Fruit fly (Drosophila melanogaster): ENCODE data around the gene Tsen2.

The Tsen2 gene

DNA sequence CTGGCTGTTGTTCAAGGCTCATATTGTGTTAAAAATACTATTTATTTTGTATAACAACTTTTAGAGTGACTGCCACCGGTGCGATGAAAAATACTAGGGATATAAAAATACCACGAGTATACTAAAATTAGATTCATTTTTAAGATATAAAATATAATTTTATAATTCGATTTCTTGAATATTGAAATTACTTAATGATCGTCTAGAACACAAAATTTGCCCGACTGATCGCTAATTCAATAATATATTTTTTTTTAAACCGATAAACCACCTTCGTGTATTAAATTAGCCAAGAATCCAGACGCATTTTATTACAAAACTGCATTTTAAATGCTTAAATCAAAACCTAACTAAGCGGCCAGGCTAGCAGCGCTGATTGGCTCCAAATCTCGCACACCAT lies 1.4 kb downstream of the Tsen2 start, which contains the start of gene CG17996:
Gene CG17996 (minus strand): TSS at position 101 of the 400 bp plus-strand sequence.
- no peak for TF ChIP-seq Ets96B (tag; optimal IDR thresholded peaks at IDR 0.05)
- no peak for TF ChIP-seq CG11294 (GFP tag; IDR thresholded peaks at IDR 0.05)
- no peak for TF ChIP-seq CG11762 (GFP tag; optimal IDR thresholded peaks at IDR 0.05; ENCODE audit: insufficient read depth)
- no peak for TF ChIP-seq Lpt (GFP tag; optimal IDR thresholded peaks at IDR 0.05)
- TF ChIP-seq dac (GFP tag; optimal IDR thresholded peaks at IDR 0.05): no peak
- TF ChIP-seq net (GFP tag; optimal IDR thresholded peaks at IDR 0.05): no peak
- TF ChIP-seq CG16779 (tag; optimal IDR thresholded peaks at IDR 0.05): no peak

DNA sequence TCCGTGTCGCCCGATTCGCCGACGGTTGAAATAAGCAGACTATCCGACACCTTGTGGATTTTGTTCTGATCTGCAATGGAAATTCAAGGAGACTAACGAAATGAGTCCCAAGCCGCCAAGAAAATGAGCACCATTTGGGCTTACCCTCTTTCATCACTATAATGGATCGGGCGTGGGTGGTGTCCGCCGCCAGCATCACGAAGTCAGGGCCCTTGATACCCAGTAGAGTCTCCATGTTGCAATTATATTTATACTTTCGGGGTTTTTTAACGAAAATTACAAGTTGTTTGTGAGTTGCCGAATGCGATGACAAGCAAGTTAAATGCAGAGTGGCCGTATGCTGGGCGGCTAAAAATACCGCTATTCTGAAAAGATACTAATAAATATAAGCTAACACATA lies 2.2 kb downstream of the Tsen2 start, which contains the start of gene Prosbeta4:
Gene Prosbeta4 (minus strand): TSS at position 335 of the 400 bp plus-strand sequence.
- TF ChIP-seq CG16779 (tag; optimal IDR thresholded peaks at IDR 0.05) (no peak), dsx (GFP tag; optimal IDR thresholded peaks at IDR 0.05; ENCODE audit: poor library complexity, severe bottlenecking) (no peak), fd59A (GFP tag; optimal IDR thresholded peaks at IDR 0.05) (no peak), achi (GFP tag; optimal IDR thresholded peaks at IDR 0.05) (no peak), Blimp-1 (GFP tag; optimal IDR thresholded peaks at IDR 0.05) (no peak)

- TF ChIP-seq CG6276 (GFP tag; optimal IDR thresholded peaks at IDR 0.05): no peak
- no peak for TF ChIP-seq CG7368 (GFP tag; optimal IDR thresholded peaks at IDR 0.05)
- TF ChIP-seq salr (GFP tag; optimal IDR thresholded peaks at IDR 0.05): no peak
- no peak for TF ChIP-seq CG8319 (GFP tag; optimal IDR thresholded peaks at IDR 0.05)
- TF ChIP-seq spab (GFP tag; optimal IDR thresholded peaks at IDR 0.05): no peak
- no peak for TF ChIP-seq lz (GFP tag; optimal IDR thresholded peaks at IDR 0.05)
- no peak for TF ChIP-seq CG6792 (GFP tag; optimal IDR thresholded peaks at IDR 0.05)
- TF ChIP-seq fkh (GFP tag; optimal IDR thresholded peaks at IDR 0.05): no peak
- TF ChIP-seq CG11762 (GFP tag; optimal IDR thresholded peaks at IDR 0.05; ENCODE audit: insufficient read depth): no peak
- TF ChIP-seq Sox14 (GFP tag; optimal IDR thresholded peaks at IDR 0.05): no peak
Measured at dm6 chr2L:16732338-16732892, 2.8 kb downstream of the Tsen2 start, which contains the start of gene Nubp1. TSS of gene Nubp1 (plus strand) at chr2L:16732550.

- no peak for TF ChIP-seq Lpt (GFP tag; optimal IDR thresholded peaks at IDR 0.05)
- no peak for TF ChIP-seq CG4318 (GFP tag; optimal IDR thresholded peaks at IDR 0.05)
Measured at dm6 chr2L:16738206-16738900, 8.8 kb downstream of the Tsen2 start, which contains the start of the genes glu and ChLD3. TSS of gene glu (minus strand) at chr2L:16738388. TSS of gene ChLD3 (plus strand) at chr2L:16738850.

- no peak for TF ChIP-seq Eip93F (GFP tag; optimal IDR thresholded peaks at IDR 0.05)
- TF ChIP-seq esn (GFP tag; optimal IDR thresholded peaks at IDR 0.05): peak; percentile 7
- no peak for TF ChIP-seq net (GFP tag; optimal IDR thresholded peaks at IDR 0.05)
- TF ChIP-seq CG31627 (GFP tag; optimal IDR thresholded peaks at IDR 0.05): peak; percentile 30
- TF ChIP-seq Hr4 (GFP tag; optimal IDR thresholded peaks at IDR 0.05): no peak
- TF ChIP-seq lz (GFP tag; optimal IDR thresholded peaks at IDR 0.05): peak; percentile 35
Measured at dm6 chr2L:16743055-16743805, 13.7 kb downstream of the Tsen2 start, which contains the start of the genes LSm7 and BuGZ. TSS of gene LSm7 (minus strand) at chr2L:16743100. TSS of gene BuGZ (plus strand) at chr2L:16743405.

dm6 chr2L:16747145-16747544 lies 17.6 kb downstream of the Tsen2 start:
- TF ChIP-seq salr (GFP tag; optimal IDR thresholded peaks at IDR 0.05): no peak
- no peak for TF ChIP-seq OdsH (GFP tag; optimal IDR thresholded peaks at IDR 0.05)
- no peak for TF ChIP-seq CG1621 (tag; optimal IDR thresholded peaks at IDR 0.05)
- no peak for TF ChIP-seq CG6163 (GFP tag; IDR thresholded peaks at IDR 0.05)
- no peak for TF ChIP-seq CG11902 (GFP tag; optimal IDR thresholded peaks at IDR 0.05)
- no peak for TF ChIP-seq Sox102F (GFP tag; optimal IDR thresholded peaks at IDR 0.05)
- TF ChIP-seq CG10669 (GFP tag; optimal IDR thresholded peaks at IDR 0.05): no peak
- TF ChIP-seq Hr4 (GFP tag; optimal IDR thresholded peaks at IDR 0.05): no peak
- TF ChIP-seq Eip75B (GFP tag; optimal IDR thresholded peaks at IDR 0.05): no peak
- TF ChIP-seq dsx (GFP tag; optimal IDR thresholded peaks at IDR 0.05; ENCODE audit: poor library complexity, severe bottlenecking): no peak
- TF ChIP-seq acj6 (GFP tag; optimal IDR thresholded peaks at IDR 0.05): no peak
- TF ChIP-seq CG8319 (GFP tag; optimal IDR thresholded peaks at IDR 0.05): no peak
- no peak for TF ChIP-seq ss (GFP tag; optimal IDR thresholded peaks at IDR 0.05)
- TF ChIP-seq CG11762 (GFP tag; optimal IDR thresholded peaks at IDR 0.05; ENCODE audit: insufficient read depth): no peak
- no peak for TF ChIP-seq Met (GFP tag; optimal IDR thresholded peaks at IDR 0.05)
- no peak for TF ChIP-seq fkh (GFP tag; optimal IDR thresholded peaks at IDR 0.05)

All from whole organism, prepupa.